Worm (Caenorhabditis elegans): ENCODE results near the gene C16C8.21.

Gene C16C8.21

DNA sequence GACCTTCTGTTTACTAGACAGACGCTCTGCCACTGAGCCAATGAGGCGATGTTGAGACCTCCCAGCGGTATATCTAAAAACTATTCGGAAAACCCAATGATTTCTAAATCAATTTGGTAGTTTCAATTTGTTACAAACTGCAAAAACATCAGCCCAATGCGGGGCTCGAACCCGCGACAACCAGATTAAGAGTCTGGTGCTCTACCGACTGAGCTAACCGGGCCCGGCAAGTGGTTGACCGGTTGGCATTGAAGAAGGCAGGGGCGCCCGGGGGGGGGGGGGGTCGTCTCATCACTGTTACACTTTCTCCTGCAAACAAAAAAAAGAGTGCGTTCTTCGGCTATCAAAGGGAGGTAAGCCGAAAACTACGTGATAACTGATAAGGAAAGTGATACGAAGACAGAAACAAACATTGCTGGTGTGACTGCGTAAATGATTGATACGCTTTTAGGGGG lies 8.7 kb upstream of the C16C8.21 start (continued):
- TF ChIP-seq unc-98 (GFP tag; IDR thresholded peaks at IDR 0.05), result no peak
- TF ChIP-seq aly-2 (tag; optimal IDR thresholded peaks at IDR 0.05), result no peak
- no peak for TF ChIP-seq ztf-4 (tag; optimal IDR thresholded peaks at IDR 0.05)
- peak; percentile 64 for TF ChIP-seq nhr-47 (tag; optimal IDR thresholded peaks at IDR 0.05)
- TF ChIP-seq pag-3 (tag; optimal IDR thresholded peaks at IDR 0.05; ENCODE audit: borderline replicate concordance, insufficient read depth), result no peak
- no peak for TF ChIP-seq lin-13 (GFP tag; optimal IDR thresholded peaks at IDR 0.05)
- TF ChIP-seq ceh-90 (tag; optimal IDR thresholded peaks at IDR 0.05), result no peak
- TF ChIP-seq elt-2 (tag; optimal IDR thresholded peaks at IDR 0.05), result peak; percentile 97
- peak in 3 of 6 experiments; percentile 45 to 62 (median 46) for TF ChIP-seq elt-3 (tag; optimal IDR thresholded peaks at IDR 0.05)
- no peak for TF ChIP-seq nhr-11 (tag; optimal IDR thresholded peaks at IDR 0.05)
- peak; percentile 57 for TF ChIP-seq nhr-85 (tag)
- 0 out of 2 replicates have a peak, but pooled peaks have one; percentile 6 for TF ChIP-seq grh-1 (GFP tag; IDR thresholded peaks at IDR 0.05)
- TF ChIP-seq nhr-71 (tag; optimal IDR thresholded peaks at IDR 0.05), result peak; percentile 60
- peak; percentile 38 for TF ChIP-seq snu-23 (GFP tag; optimal IDR thresholded peaks at IDR 0.05)
- TF ChIP-seq efl-1 (optimal IDR thresholded peaks at IDR 0.05), result peak in 1 of 2 experiments; percentile 20
- TF ChIP-seq efl-1 (GFP tag; optimal IDR thresholded peaks at IDR 0.05 in 1 of 2), result no peak
- TF ChIP-seq ceh-8 (GFP tag; optimal IDR thresholded peaks at IDR 0.05), result no peak
- no peak for TF ChIP-seq unc-62 (GFP tag; optimal IDR thresholded peaks at IDR 0.05)
- TF ChIP-seq vab-15 (tag; optimal IDR thresholded peaks at IDR 0.05), result no peak
- no peak for TF ChIP-seq mab-9 (GFP tag; IDR thresholded peaks at IDR 0.05)
- TF ChIP-seq nhr-20 (tag; optimal IDR thresholded peaks at IDR 0.05), result peak; percentile 39
- TF ChIP-seq blmp-1 (tag; optimal IDR thresholded peaks at IDR 0.05), result peak; percentile 66
- TF ChIP-seq pax-3 (tag; optimal IDR thresholded peaks at IDR 0.05), result no peak
- peak; percentile 43 for TF ChIP-seq pqm-1 (tag; optimal IDR thresholded peaks at IDR 0.05)
- no peak for TF ChIP-seq mef-2 (tag; optimal IDR thresholded peaks at IDR 0.05)
- TF ChIP-seq xbp-1 (tag; optimal IDR thresholded peaks at IDR 0.05), result peak; percentile 4
- TF ChIP-seq C04F5.9 (tag; optimal IDR thresholded peaks at IDR 0.05), result no peak
- peak; percentile 51 for TF ChIP-seq rnt-1 (tag; optimal IDR thresholded peaks at IDR 0.05)
- TF ChIP-seq ceh-82 (tag; optimal IDR thresholded peaks at IDR 0.05), result peak in 1 of 3 experiments; percentile 3
- TF ChIP-seq isw-1 (GFP tag; IDR thresholded peaks at IDR 0.05), result no peak
- TF ChIP-seq ceh-63 (GFP tag; optimal IDR thresholded peaks at IDR 0.05), result no peak

DNA sequence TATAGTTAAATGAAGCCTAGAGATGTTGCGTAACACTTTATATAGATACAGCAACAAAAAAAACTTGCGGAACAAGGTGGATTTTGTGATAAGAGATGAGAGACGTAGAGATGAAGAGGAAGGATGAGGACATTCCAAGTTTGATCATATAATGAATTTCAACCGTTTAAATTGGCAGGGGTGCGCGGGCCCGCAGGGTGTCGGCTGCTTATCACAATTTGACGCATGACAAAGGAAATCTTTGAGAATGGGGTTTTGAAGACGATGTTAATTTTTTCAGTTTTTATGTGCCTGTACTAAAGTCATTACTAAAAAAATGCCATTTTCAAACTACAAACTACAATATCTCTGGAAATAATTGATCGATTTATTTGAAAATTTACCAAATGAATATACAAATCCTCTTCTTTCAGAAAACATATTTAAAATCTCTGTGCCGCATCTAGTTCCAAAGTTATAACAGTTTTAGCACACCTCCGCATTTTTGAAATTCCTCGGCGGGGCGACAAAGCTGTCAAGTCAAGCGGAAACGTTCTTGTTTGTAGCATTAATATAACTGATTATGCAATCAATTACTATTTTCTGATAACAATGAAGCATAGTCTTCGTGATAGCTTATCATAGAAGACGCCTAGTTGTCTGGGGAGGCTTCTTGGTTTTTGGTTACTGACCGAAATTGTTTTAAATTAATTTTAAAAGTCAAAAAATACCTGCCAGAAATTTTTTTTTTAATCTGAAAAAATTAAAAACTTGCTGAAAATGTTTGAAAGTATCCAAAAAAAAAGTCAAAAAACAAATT lies 8.0 kb upstream of the C16C8.21 start:
- TF ChIP-seq snpc-4 (tag; optimal IDR thresholded peaks at IDR 0.05) (peak; percentile 59), elt-2 (tag; optimal IDR thresholded peaks at IDR 0.05) (peak; percentile 86), tlp-1 (tag; optimal IDR thresholded peaks at IDR 0.05) (peak; percentile 57), dsc-1 (tag; optimal IDR thresholded peaks at IDR 0.05) (no peak)

DNA sequence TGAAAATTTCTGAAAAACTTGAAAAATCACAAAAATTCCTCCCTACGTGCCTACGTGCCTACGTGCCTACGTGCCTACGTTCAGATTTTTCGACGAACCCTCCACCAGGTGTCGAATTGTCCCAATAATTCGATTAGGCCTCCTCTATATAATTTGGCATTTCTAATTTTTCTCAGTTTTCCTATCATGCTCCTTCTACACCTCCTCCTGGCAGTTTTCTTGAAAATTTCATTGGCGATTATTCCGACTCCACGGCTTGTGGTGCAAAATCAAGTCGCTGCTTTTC lies 7.4 kb upstream of the C16C8.21 start, which contains the start of gene C16C8.17:
Gene C16C8.17 (plus strand): TSS at position 187 of the 286 bp plus-strand sequence.
- no peak for TF ChIP-seq ztf-4 (tag; optimal IDR thresholded peaks at IDR 0.05)

- TF ChIP-seq hlh-4 (tag; optimal IDR thresholded peaks at IDR 0.05) (no peak), vab-15 (tag; optimal IDR thresholded peaks at IDR 0.05) (no peak), nhr-47 (tag; optimal IDR thresholded peaks at IDR 0.05) (no peak), sox-4 (tag; optimal IDR thresholded peaks at IDR 0.05) (no peak), ama-1 (optimal IDR thresholded peaks at IDR 0.05) (no peak), mdl-1 (tag; optimal IDR thresholded peaks at IDR 0.05) (no peak), Y116A8C.19 (tag; optimal IDR thresholded peaks at IDR 0.05; ENCODE audit: borderline replicate concordance) (no peak), ceh-88 (GFP tag; IDR thresholded peaks at IDR 0.05) (no peak), nhr-84 (tag; optimal IDR thresholded peaks at IDR 0.05) (no peak), dpl-1 (GFP tag; optimal IDR thresholded peaks at IDR 0.05) (no peak), blmp-1 (tag; optimal IDR thresholded peaks at IDR 0.05) (no peak), irx-1 (tag; optimal IDR thresholded peaks at IDR 0.05) (no peak), unc-30 (tag; optimal IDR thresholded peaks at IDR 0.05) (no peak), mef-2 (tag; optimal IDR thresholded peaks at IDR 0.05) (no peak), nhr-71 (tag; optimal IDR thresholded peaks at IDR 0.05) (no peak), lir-3 (tag; optimal IDR thresholded peaks at IDR 0.05; ENCODE audit: poor library complexity) (no peak), grh-1 (GFP tag; IDR thresholded peaks at IDR 0.05) (no peak), ceh-90 (tag; optimal IDR thresholded peaks at IDR 0.05) (no peak)
Observed at ce11 chrII:3441377-3441776, 6.6 kb upstream of the C16C8.21 start, which contains the start of gene C16C8.27. Gene C16C8.27, plus strand, starts transcription at chrII:3441677.
